Fruit fly (Drosophila melanogaster) whole organism, embryonic: Measurements from ENCODE around the gene Fer2LCH.
A peak's percentile ranks its signal among the peaks of the same experiment; 100 is the strongest.

ENCODE experiments used
- BEAF-32 ChIP-seq: fragments of 200-800 bp; sonication (Bioruptor generic); optimal IDR thresholded peaks from 3 replicates; lab custom pipeline; 2017; ENCODE audit warnings: missing biosample characterization, missing genetic modification characterization, mild to moderate bottlenecking, moderate library complexity, missing genetic modification reagents
- Bgb ChIP-seq: fragments of 200-800 bp; sonication (Bioruptor generic); IDR thresholded peaks from 2 replicates; pipeline ENCODE4 v1.3.6; 2022; ENCODE audit warnings: missing biosample characterization, missing genetic modification characterization; ENCODE audit not compliant: partially characterized antibody
- Bteb2 ChIP-seq: fragments of 200-800 bp; sonication (Bioruptor generic); optimal IDR thresholded peaks from 2 replicates; lab custom pipeline; 2016; ENCODE audit warnings: missing biosample characterization, missing genetic modification characterization
- CG10366 ChIP-seq: fragments of 200-800 bp; sonication (Bioruptor generic); IDR thresholded peaks from 2 replicates; pipeline ENCODE4 v1.3.6; 2022; ENCODE audit warnings: missing biosample characterization, missing genetic modification characterization
- CG11085 ChIP-seq: fragments of 200-800 bp; sonication (Bioruptor generic); IDR thresholded peaks from 2 replicates; pipeline ENCODE4 v1.3.6; 2022; ENCODE audit warnings: missing biosample characterization, missing genetic modification characterization
- CG11504 ChIP-seq: fragments of 200-800 bp; sonication (Bioruptor generic); optimal IDR thresholded peaks from 3 replicates; lab custom pipeline; 2019; ENCODE audit warnings: missing biosample characterization, mild to moderate bottlenecking, missing genetic modification characterization, moderate library complexity
- CG12219 ChIP-seq: fragments of 200-800 bp; sonication (Bioruptor generic); optimal IDR thresholded peaks from 3 replicates; lab custom pipeline; 2018; ENCODE audit warnings: missing biosample characterization, mild to moderate bottlenecking, missing genetic modification characterization
- CG12391 ChIP-seq: fragments of 200-800 bp; sonication (Bioruptor generic); optimal IDR thresholded peaks from 3 replicates; lab custom pipeline; 2018; ENCODE audit warnings: missing biosample characterization, mild to moderate bottlenecking, missing genetic modification characterization, moderate library complexity
- CG14710 ChIP-seq: fragments of 200-800 bp; sonication (Bioruptor generic); optimal IDR thresholded peaks from 3 replicates; lab custom pipeline; 2019; ENCODE audit warnings: missing biosample characterization, mild to moderate bottlenecking, missing genetic modification characterization, moderate library complexity
- CG18262 ChIP-seq: fragments of 200-800 bp; optimal IDR thresholded peaks from 3 replicates; lab custom pipeline; 2019; ENCODE audit warnings: missing biosample characterization, mild to moderate bottlenecking, missing genetic modification characterization, moderate library complexity
- CG2129 ChIP-seq: fragments of 200-800 bp; sonication (Bioruptor generic); IDR thresholded peaks from 2 replicates; pipeline ENCODE4 v1.3.6; 2022; ENCODE audit warnings: missing biosample characterization, missing genetic modification characterization; ENCODE audit not compliant: partially characterized antibody
- CG2712 ChIP-seq: fragments of 200-800 bp; optimal IDR thresholded peaks from 3 replicates; lab custom pipeline; 2019; ENCODE audit warnings: missing biosample characterization, mild to moderate bottlenecking, missing genetic modification characterization, moderate library complexity
- CG30020 ChIP-seq: fragments of 200-800 bp; optimal IDR thresholded peaks from 2 replicates; lab custom pipeline; 2019; ENCODE audit warnings: missing biosample characterization, mild to moderate bottlenecking, missing genetic modification characterization, moderate library complexity
- CG31224 ChIP-seq: fragments of 200-800 bp; sonication (Bioruptor generic); IDR thresholded peaks from 2 replicates; pipeline ENCODE4 v1.3.6; 2022; ENCODE audit warnings: missing biosample characterization, missing genetic modification characterization
- CG4404 ChIP-seq: fragments of 200-800 bp; sonication (Bioruptor generic); IDR thresholded peaks from 2 replicates; pipeline ENCODE4 v1.3.6; 2022; ENCODE audit warnings: missing biosample characterization, missing genetic modification characterization
- CG4424 ChIP-seq: fragments of 200-800 bp; sonication (Bioruptor generic); optimal IDR thresholded peaks from 3 replicates; lab custom pipeline; 2016; ENCODE audit warnings: missing biosample characterization, missing genetic modification characterization
- CG4707 ChIP-seq: fragments of 200-800 bp; sonication (Bioruptor generic); optimal IDR thresholded peaks from 2 replicates; lab custom pipeline; 2018; ENCODE audit warnings: missing biosample characterization, mild to moderate bottlenecking, missing genetic modification characterization, moderate library complexity
- CG7357 ChIP-seq: fragments of 200-800 bp; sonication (Bioruptor generic); IDR thresholded peaks from 3 replicates; pipeline ENCODE4 v1.3.6; 2022; ENCODE audit warnings: missing biosample characterization, missing genetic modification characterization
- CG7786 ChIP-seq: fragments of 200-800 bp; sonication (Bioruptor generic); optimal IDR thresholded peaks from 2 replicates; lab custom pipeline; 2016; ENCODE audit warnings: missing biosample characterization, missing genetic modification characterization
- CG8089 ChIP-seq: fragments of 200-800 bp; sonication (Bioruptor generic); optimal IDR thresholded peaks from 3 replicates; lab custom pipeline; 2016; ENCODE audit warnings: missing biosample characterization, missing genetic modification characterization
- CG8290 ChIP-seq, 3 experiments: fragments of 200-800 bp; sonication (Bioruptor generic); optimal IDR thresholded peaks; 2 replicates each; lab custom pipeline; 2016 to 2019; ENCODE audit warnings: missing biosample characterization in 3 of 3, missing genetic modification characterization in 3 of 3, mild to moderate bottlenecking in 2 of 3, moderate library complexity in 1 of 3
- CG9876 ChIP-seq: fragments of 200-800 bp; sonication (Bioruptor generic); optimal IDR thresholded peaks from 2 replicates; lab custom pipeline; 2016; ENCODE audit warnings: missing biosample characterization, missing genetic modification characterization
- CTCF ChIP-seq: fragments of 200-800 bp; sonication (Bioruptor generic); optimal IDR thresholded peaks from 2 replicates; lab custom pipeline; 2017; ENCODE audit warnings: missing biosample characterization, mild to moderate bottlenecking, missing genetic modification characterization, moderate library complexity
- Dip2 ChIP-seq: fragments of 200-800 bp; sonication (Bioruptor generic); IDR thresholded peaks from 2 replicates; pipeline ENCODE4 v1.3.6; 2022; ENCODE audit warnings: missing biosample characterization, missing genetic modification characterization
- HmgD ChIP-seq: fragments of 200-800 bp; sonication (Bioruptor generic); optimal IDR thresholded peaks from 3 replicates; lab custom pipeline; 2016; ENCODE audit warnings: missing biosample characterization, missing genetic modification characterization
- Hmr ChIP-seq: fragments of 200-800 bp; sonication (Bioruptor generic); optimal IDR thresholded peaks from 3 replicates; lab custom pipeline; 2017; ENCODE audit warnings: mild to moderate bottlenecking, missing biosample characterization, missing genetic modification reagents, missing genetic modification characterization
- Jarid2 ChIP-seq: fragments of 200-800 bp; sonication (Bioruptor generic); optimal IDR thresholded peaks from 3 replicates; lab custom pipeline; 2017; ENCODE audit warnings: mild to moderate bottlenecking, missing biosample characterization, missing genetic modification reagents, missing genetic modification characterization
- Max ChIP-seq: fragments of 200-800 bp; sonication (Bioruptor generic); optimal IDR thresholded peaks from 2 replicates; lab custom pipeline; 2016; ENCODE audit warnings: missing biosample characterization, mild to moderate bottlenecking, missing genetic modification characterization
- Nf-YC ChIP-seq: fragments of 200-800 bp; optimal IDR thresholded peaks from 3 replicates; lab custom pipeline; 2019; ENCODE audit warnings: missing biosample characterization, mild to moderate bottlenecking, missing genetic modification characterization, moderate library complexity
- NfI ChIP-seq: fragments of 200-800 bp; sonication (Bioruptor generic); optimal IDR thresholded peaks from 3 replicates; lab custom pipeline; 2018; ENCODE audit warnings: missing biosample characterization, mild to moderate bottlenecking, missing genetic modification characterization, moderate library complexity
- Poxn ChIP-seq: fragments of 200-800 bp; sonication (Bioruptor generic); IDR thresholded peaks from 2 replicates; pipeline ENCODE4 v1.3.6; 2022; ENCODE audit warnings: missing biosample characterization, missing genetic modification characterization
- Scr ChIP-seq: fragments of 200-800 bp; sonication (Bioruptor generic); IDR thresholded peaks from 2 replicates; pipeline ENCODE4 v1.3.6; 2022; ENCODE audit warnings: missing biosample characterization, missing genetic modification characterization; ENCODE audit not compliant: partially characterized antibody
- Sin3A ChIP-seq: fragments of >200 bp; optimal IDR thresholded peaks from 2 replicates; lab custom pipeline; 2018
- YL-1 ChIP-seq: fragments of 200-800 bp; sonication (Bioruptor generic); optimal IDR thresholded peaks from 3 replicates; lab custom pipeline; 2017; ENCODE audit warnings: missing biosample characterization, mild to moderate bottlenecking, missing genetic modification characterization
- ara ChIP-seq: fragments of 200-800 bp; sonication (Bioruptor generic); IDR thresholded peaks from 2 replicates; pipeline ENCODE4 v1.3.6; 2022; ENCODE audit warnings: missing biosample characterization, missing genetic modification characterization
- ase ChIP-seq: fragments of 200-800 bp; sonication (Bioruptor generic); IDR thresholded peaks from 3 replicates; pipeline ENCODE4 v1.3.6; 2022; ENCODE audit warnings: missing biosample characterization, missing genetic modification characterization
- chn ChIP-seq: fragments of 200-800 bp; sonication (Bioruptor generic); optimal IDR thresholded peaks from 2 replicates; lab custom pipeline; 2016; ENCODE audit warnings: missing biosample characterization, missing genetic modification characterization
- dmrt11E ChIP-seq: fragments of 200-800 bp; sonication (Bioruptor generic); optimal IDR thresholded peaks from 3 replicates; lab custom pipeline; 2018; ENCODE audit warnings: missing biosample characterization, mild to moderate bottlenecking, missing genetic modification characterization, moderate library complexity
- en ChIP-seq: fragments of 200-800 bp; sonication (Bioruptor generic); optimal IDR thresholded peaks from 2 replicates; lab custom pipeline; 2016; ENCODE audit warnings: missing biosample characterization, missing genetic modification characterization
- ind ChIP-seq: fragments of 200-800 bp; sonication (Bioruptor generic); optimal IDR thresholded peaks from 3 replicates; lab custom pipeline; 2016; ENCODE audit warnings: missing biosample characterization, missing genetic modification characterization
- inv ChIP-seq: fragments of 200-800 bp; sonication (Bioruptor generic); IDR thresholded peaks from 2 replicates; pipeline ENCODE4 v1.3.6; 2022; ENCODE audit warnings: missing biosample characterization, missing genetic modification characterization; ENCODE audit not compliant: partially characterized antibody
- maf-S ChIP-seq: fragments of 200-800 bp; sonication (Bioruptor generic); optimal IDR thresholded peaks from 2 replicates; lab custom pipeline; 2016; ENCODE audit warnings: missing biosample characterization, missing genetic modification characterization
- p53 ChIP-seq: fragments of 200-800 bp; sonication (Bioruptor generic); optimal IDR thresholded peaks from 2 replicates; lab custom pipeline; 2016; ENCODE audit warnings: missing biosample characterization, missing genetic modification characterization
- pita ChIP-seq: fragments of 200-800 bp; sonication (Bioruptor generic); optimal IDR thresholded peaks from 2 replicates; lab custom pipeline; 2017; ENCODE audit warnings: missing biosample characterization, mild to moderate bottlenecking, missing genetic modification characterization
- pzg ChIP-seq: fragments of 200-800 bp; sonication (Bioruptor generic); optimal IDR thresholded peaks from 3 replicates; lab custom pipeline; 2018; ENCODE audit warnings: missing biosample characterization, mild to moderate bottlenecking, missing genetic modification characterization, moderate library complexity
- ranshi ChIP-seq: fragments of 200-800 bp; sonication (Bioruptor generic); IDR thresholded peaks from 2 replicates; pipeline ENCODE4 v1.3.6; 2022; ENCODE audit warnings: missing biosample characterization, missing genetic modification characterization
- seq ChIP-seq: fragments of 200-800 bp; sonication (Bioruptor generic); IDR thresholded peaks from 2 replicates; pipeline ENCODE4 v1.3.6; 2022; ENCODE audit warnings: missing biosample characterization, missing genetic modification characterization
- sr ChIP-seq: fragments of 200-800 bp; sonication (Bioruptor generic); IDR thresholded peaks from 3 replicates; pipeline ENCODE4 v1.3.6; 2022; ENCODE audit warnings: missing biosample characterization, missing genetic modification characterization
- stwl ChIP-seq: fragments of 200-800 bp; sonication (Bioruptor generic); optimal IDR thresholded peaks from 3 replicates; lab custom pipeline; 2018; ENCODE audit warnings: missing biosample characterization, mild to moderate bottlenecking, missing genetic modification characterization, moderate library complexity
- twi ChIP-seq: fragments of 200-800 bp; optimal IDR thresholded peaks from 2 replicates; lab custom pipeline; 2019; ENCODE audit warnings: missing biosample characterization, mild to moderate bottlenecking, missing genetic modification characterization, moderate library complexity
- unc-4 ChIP-seq: fragments of 200-800 bp; sonication (Bioruptor generic); IDR thresholded peaks from 2 replicates; pipeline ENCODE4 v1.3.6; 2022; ENCODE audit warnings: missing biosample characterization, missing genetic modification characterization; ENCODE audit not compliant: partially characterized antibody
- vnd ChIP-seq: fragments of 200-800 bp; sonication (Bioruptor generic); IDR thresholded peaks from 3 replicates; pipeline ENCODE4 v1.3.6; 2022; ENCODE audit warnings: missing biosample characterization, missing genetic modification characterization; ENCODE audit not compliant: partially characterized antibody

Gene Fer2LCH

DNA sequence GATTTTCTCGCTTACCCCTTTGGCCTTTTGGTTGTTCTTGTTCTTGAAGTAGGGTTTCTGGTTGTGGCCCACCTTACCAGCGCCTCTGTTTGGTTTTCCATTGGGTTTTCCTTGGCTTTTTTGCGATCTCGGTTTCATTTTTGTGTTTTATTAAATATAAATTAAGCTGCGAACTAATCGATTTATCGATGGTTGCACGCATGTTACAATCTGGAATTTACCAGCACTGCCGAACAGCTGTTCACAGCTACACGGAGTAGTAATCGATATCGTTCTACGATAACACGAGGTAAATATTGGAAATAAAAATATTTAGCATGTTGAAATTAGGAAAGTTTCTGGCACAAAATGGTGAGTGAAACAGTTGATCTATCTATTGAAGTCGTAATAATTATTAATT is 36.1 kb downstream of the Fer2LCH start, which contains the start of the genes CG15535 and mRpS18C (continued):
- peak; percentile 78 for TF ChIP-seq Bgb (GFP tag; lab: Robert Waterston, UW)
- TF ChIP-seq Nf-YC (tag; lab: Kevin White, UChicago): no peak
- no peak for TF ChIP-seq HmgD (GFP tag; lab: Kevin White, UChicago)
- TF ChIP-seq sr: no peak
- TF ChIP-seq CG12219 (GFP tag; lab: Kevin White, UChicago): no peak
- peak; percentile 87 for TF ChIP-seq stwl (tag; lab: Kevin White, UChicago)
- peak; percentile 7 for TF ChIP-seq dmrt11E (tag; lab: Kevin White, UChicago)
- TF ChIP-seq unc-4 (GFP tag; lab: Robert Waterston, UW): peak; percentile 80
- no peak for TF ChIP-seq CG8089 (GFP tag; lab: Kevin White, UChicago)
- peak; percentile 55 for TF ChIP-seq inv (GFP tag; lab: Robert Waterston, UW)
- TF ChIP-seq CG4707: no peak
- TF ChIP-seq CG12391 (tag; lab: Kevin White, UChicago): no peak
- no peak for TF ChIP-seq CG11085 (GFP tag; lab: Robert Waterston, UW)
- TF ChIP-seq CG8290 (GFP tag; optimal IDR thresholded peaks at IDR 0.05; lab: Kevin White, UChicago): no peak
- peak in 1 of 2 experiments; percentile 38 for TF ChIP-seq CG8290 (tag; optimal IDR thresholded peaks at IDR 0.05; lab: Kevin White, UChicago)
- peak; percentile 27 for TF ChIP-seq CG14710 (tag; lab: Kevin White, UChicago)
- no peak for TF ChIP-seq ase
- no peak for TF ChIP-seq CG18262 (tag; lab: Kevin White, UChicago)
- no peak for TF ChIP-seq NfI
- TF ChIP-seq YL-1 (GFP tag; lab: Kevin White, UChicago): peak; percentile 85
- TF ChIP-seq Bteb2: no peak
- TF ChIP-seq ranshi (GFP tag; lab: Robert Waterston, UW): no peak
- TF ChIP-seq ind (GFP tag; lab: Kevin White, UChicago): no peak
- TF ChIP-seq Poxn (GFP tag; lab: Robert Waterston, UW): no peak
- TF ChIP-seq Jarid2: no peak
- no peak for TF ChIP-seq CG7357
- TF ChIP-seq Hmr: no peak
- no peak for TF ChIP-seq CG30020
- no peak for TF ChIP-seq chn (GFP tag; lab: Kevin White, UChicago)
- no peak for TF ChIP-seq ara (GFP tag; lab: Robert Waterston, UW)
- TF ChIP-seq CG9876: no peak
- peak; percentile 77 for TF ChIP-seq BEAF-32
- peak; percentile 0 for TF ChIP-seq Sin3A (lab: Kevin White, UChicago)
- TF ChIP-seq Max (GFP tag; lab: Kevin White, UChicago): peak; percentile 13
- no peak for TF ChIP-seq maf-S
- no peak for TF ChIP-seq seq
- TF ChIP-seq Dip2: no peak
- peak; percentile 75 for TF ChIP-seq Scr (GFP tag; lab: Robert Waterston, UW)
- peak; percentile 62; the same call in 2 of the 3 replicates for TF ChIP-seq vnd
- no peak for TF ChIP-seq en (GFP tag; lab: Kevin White, UChicago)
- TF ChIP-seq CG4404: no peak
- TF ChIP-seq CG10366: no peak
- TF ChIP-seq twi (tag; lab: Kevin White, UChicago): peak; percentile 11
- TF ChIP-seq pita (GFP tag; lab: Kevin White, UChicago): no peak
- peak; percentile 71 for TF ChIP-seq CTCF
- peak; percentile 73 for TF ChIP-seq pzg (GFP tag; lab: Kevin White, UChicago)
- TF ChIP-seq CG2712 (tag; lab: Kevin White, UChicago): peak; percentile 23
- TF ChIP-seq CG2129: peak; percentile 49
- TF ChIP-seq CG4424 (GFP tag; lab: Kevin White, UChicago): no peak
- no peak for TF ChIP-seq CG7786 (GFP tag; lab: Kevin White, UChicago)
- no peak for TF ChIP-seq CG11504 (tag; lab: Kevin White, UChicago)
- no peak for TF ChIP-seq CG31224 (GFP tag; lab: Robert Waterston, UW)
- TF ChIP-seq p53: no peak
